Worm (Caenorhabditis elegans) whole organism, young adult: ENCODE data around the gene hsp-12.3.

Experiments
- F49E8.2 ChIP-seq: sonication (generic microtip); optimal IDR thresholded peaks from 3 replicates; lab custom pipeline; 2017; ENCODE audit warnings: missing genetic modification characterization, mild to moderate bottlenecking, missing compliant biosample characterization, antibody characterized with exemption, moderate library complexity; ENCODE audit not compliant: insufficient read depth
- ama-1 ChIP-seq, 3 experiments: fragments of 150-350 bp in 1 of 3; sonication (generic microtip) in 2 of 3; optimal IDR thresholded peaks; 2 replicates each; lab custom pipeline; 2014 to 2018; ENCODE audit warnings: missing biosample characterization in 2 of 3, missing genetic modification characterization in 2 of 3, missing genetic modification reagents in 2 of 3
- atf-7 ChIP-seq: sonication (generic microtip); optimal IDR thresholded peaks from 2 replicates; lab custom pipeline; 2017; ENCODE audit warnings: mild to moderate bottlenecking, missing genetic modification characterization, missing compliant biosample characterization
- ceh-100 ChIP-seq: fragments of 200-800 bp; sonication (Bioruptor generic); IDR thresholded peaks from 2 replicates; pipeline ENCODE4 v1.3.6; 2022; ENCODE audit warnings: missing genetic modification reagents, missing genetic modification characterization, missing compliant biosample characterization
- hlh-26 ChIP-seq: fragments of 200-800 bp; sonication (Bioruptor generic); conservative IDR thresholded peaks from 2 replicates; pipeline ENCODE4 v1.3.6; 2022; ENCODE audit warnings: missing genetic modification reagents, missing genetic modification characterization, missing compliant biosample characterization
- hmg-20 ChIP-seq: fragments of 200-800 bp; sonication (Bioruptor generic); IDR thresholded peaks from 2 replicates; pipeline ENCODE4 v1.3.6; 2022; ENCODE audit warnings: missing genetic modification reagents, missing genetic modification characterization, missing compliant biosample characterization
- lir-1 ChIP-seq: fragments of 200-800 bp; sonication (Bioruptor generic); conservative IDR thresholded peaks from 2 replicates; pipeline ENCODE4 v1.3.6; 2022; ENCODE audit warnings: missing genetic modification reagents, missing genetic modification characterization, missing compliant biosample characterization
- pha-4 ChIP-seq: fragments of 150-350 bp; sonication (generic microtip); optimal IDR thresholded peaks from 2 replicates; lab custom pipeline; 2014; ENCODE audit warnings: missing biosample characterization, missing genetic modification reagents, missing genetic modification characterization
- unc-130 ChIP-seq: sonication (generic microtip); optimal IDR thresholded peaks from 2 replicates; lab custom pipeline; 2016; ENCODE audit warnings: missing genetic modification reagents, missing genetic modification characterization, missing compliant biosample characterization
- ztf-18 ChIP-seq: sonication (generic microtip); optimal IDR thresholded peaks from 2 replicates; lab custom pipeline; 2016; ENCODE audit warnings: missing genotype, mild to moderate bottlenecking, missing genetic modification characterization, missing compliant biosample characterization

DNA sequence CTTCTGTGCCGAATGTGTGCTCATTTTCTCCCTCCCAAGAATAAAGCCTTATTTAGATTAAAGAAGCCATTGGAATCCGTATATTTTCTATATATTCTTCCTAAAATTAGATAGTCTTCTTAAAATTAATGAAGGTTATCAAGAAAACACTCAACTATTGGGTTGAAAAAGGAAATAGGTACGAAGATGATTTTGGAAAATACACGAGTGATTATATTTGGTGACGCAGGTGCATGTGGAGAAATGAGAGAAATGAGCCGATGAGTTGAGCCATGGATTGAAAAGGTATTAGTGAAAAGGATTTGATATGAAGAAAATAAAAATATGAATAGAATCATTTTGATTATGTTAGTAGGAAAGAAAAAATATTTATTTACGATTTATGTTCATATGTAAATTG is 35.6 kb upstream of the hsp-12.3 start, which contains the start of gene cng-3:
- TF ChIP-seq ama-1 (optimal IDR thresholded peaks at IDR 0.05; lab: Kevin White, UChicago) = no peak
- no peak for TF ChIP-seq ama-1 (GFP tag; optimal IDR thresholded peaks at IDR 0.05; lab: Kevin White, UChicago)
- no peak for TF ChIP-seq F49E8.2
- no peak for TF ChIP-seq ztf-18 (tag; lab: Kevin White, UChicago)
- no peak for TF ChIP-seq atf-7
- TF ChIP-seq hmg-20 (GFP tag; lab: Robert Waterston, UW) = no peak
- TF ChIP-seq unc-130 (GFP tag; lab: Kevin White, UChicago) = no peak
- TF ChIP-seq lir-1 (GFP tag; lab: Robert Waterston, UW) = no peak
- no peak for TF ChIP-seq ceh-100
- no peak for TF ChIP-seq pha-4 (tag; lab: Kevin White, UChicago)
- no peak for TF ChIP-seq hlh-26 (GFP tag; lab: Robert Waterston, UW)
